Worm (Caenorhabditis elegans): ENCODE results near the gene clk-1.

- TF ChIP-seq R02D3.7 (tag; optimal IDR thresholded peaks at IDR 0.05) (no peak), elt-1 (tag; optimal IDR thresholded peaks at IDR 0.05) (no peak), ama-1 (optimal IDR thresholded peaks at IDR 0.05) (peak; percentile 90), fkh-10 (GFP tag; optimal IDR thresholded peaks at IDR 0.05) (no peak), egl-27 (tag; optimal IDR thresholded peaks at IDR 0.05) (no peak), unc-39 (tag; optimal IDR thresholded peaks at IDR 0.05) (no peak), nhr-28 (tag; optimal IDR thresholded peaks at IDR 0.05) (no peak)
Observed at ce11 chrIII:5230415-5230814, 47.3 kb upstream of the clk-1 start, which contains the start of gene prmt-5.

Data from whole organism, L3 larva.